Fruit fly (Drosophila melanogaster) whole organism, embryonic: ENCODE data around the gene Mlp84B.

Experiments
- Bgb ChIP-seq: fragments of 200-800 bp; sonication (Bioruptor generic); IDR thresholded peaks from 2 replicates; pipeline ENCODE4 v1.3.6; 2022; ENCODE audit warnings: missing biosample characterization, missing genetic modification characterization; ENCODE audit not compliant: partially characterized antibody
- CG11695 ChIP-seq: fragments of 200-800 bp; sonication (Bioruptor generic); IDR thresholded peaks from 3 replicates; pipeline ENCODE4 v1.3.6; 2022; ENCODE audit warnings: missing biosample characterization, missing genetic modification characterization
- CG12391 ChIP-seq: fragments of 200-800 bp; sonication (Bioruptor generic); optimal IDR thresholded peaks from 3 replicates; lab custom pipeline; 2018; ENCODE audit warnings: missing biosample characterization, mild to moderate bottlenecking, missing genetic modification characterization, moderate library complexity
- CG12744 ChIP-seq: fragments of 200-800 bp; sonication (Bioruptor generic); optimal IDR thresholded peaks from 2 replicates; lab custom pipeline; 2016; ENCODE audit warnings: missing biosample characterization, missing genetic modification characterization
- CG13775 ChIP-seq: fragments of 200-800 bp; sonication (Bioruptor generic); optimal IDR thresholded peaks from 3 replicates; lab custom pipeline; 2017; ENCODE audit warnings: missing biosample characterization, mild to moderate bottlenecking, missing genetic modification characterization
- CG15073 ChIP-seq: fragments of 200-800 bp; sonication (Bioruptor generic); optimal IDR thresholded peaks from 2 replicates; lab custom pipeline; 2016; ENCODE audit warnings: missing biosample characterization, missing genetic modification characterization
- CG15696 ChIP-seq: fragments of 200-800 bp; sonication (Bioruptor generic); optimal IDR thresholded peaks from 2 replicates; lab custom pipeline; 2019; ENCODE audit warnings: missing biosample characterization, mild to moderate bottlenecking, missing genetic modification characterization, moderate library complexity
- CG17912 ChIP-seq: fragments of 200-800 bp; sonication (Bioruptor generic); optimal IDR thresholded peaks from 2 replicates; lab custom pipeline; 2018; ENCODE audit warnings: missing biosample characterization, mild to moderate bottlenecking, missing genetic modification characterization
- CG18476 ChIP-seq: fragments of 200-800 bp; sonication (Bioruptor generic); optimal IDR thresholded peaks from 2 replicates; lab custom pipeline; 2016; ENCODE audit warnings: missing biosample characterization, mild to moderate bottlenecking, missing genetic modification characterization
- CG2129 ChIP-seq: fragments of 200-800 bp; sonication (Bioruptor generic); IDR thresholded peaks from 2 replicates; pipeline ENCODE4 v1.3.6; 2022; ENCODE audit warnings: missing biosample characterization, missing genetic modification characterization; ENCODE audit not compliant: partially characterized antibody
- CG2678 ChIP-seq: fragments of 200-800 bp; sonication (Bioruptor generic); optimal IDR thresholded peaks from 3 replicates; lab custom pipeline; 2019; ENCODE audit warnings: missing biosample characterization, mild to moderate bottlenecking, missing genetic modification characterization, moderate library complexity
- CG33557 ChIP-seq: fragments of 200-800 bp; sonication (Bioruptor generic); optimal IDR thresholded peaks from 2 replicates; lab custom pipeline; 2019; ENCODE audit warnings: missing biosample characterization, mild to moderate bottlenecking, missing genetic modification characterization, moderate library complexity
- CG42726 ChIP-seq: fragments of 200-800 bp; sonication (Bioruptor generic); IDR thresholded peaks from 2 replicates; pipeline ENCODE4 v1.3.6; 2022; ENCODE audit warnings: missing biosample characterization, missing genetic modification characterization; ENCODE audit not compliant: partially characterized antibody
- CG4282 ChIP-seq: fragments of 200-800 bp; sonication (Bioruptor generic); optimal IDR thresholded peaks from 2 replicates; lab custom pipeline; 2016; ENCODE audit warnings: missing biosample characterization, missing genetic modification characterization
- CG4820 ChIP-seq: fragments of 200-800 bp; sonication (Bioruptor generic); optimal IDR thresholded peaks from 3 replicates; lab custom pipeline; 2016; ENCODE audit warnings: missing biosample characterization, missing genetic modification characterization
- CG6689 ChIP-seq: fragments of 200-800 bp; sonication (Bioruptor generic); IDR thresholded peaks from 2 replicates; pipeline ENCODE4 v1.3.6; 2022; ENCODE audit warnings: missing biosample characterization, missing genetic modification characterization
- CG7839 ChIP-seq: fragments of 200-800 bp; sonication (Bioruptor generic); optimal IDR thresholded peaks from 3 replicates; lab custom pipeline; 2018; ENCODE audit warnings: missing biosample characterization, mild to moderate bottlenecking, missing genetic modification characterization, moderate library complexity
- CG8281 ChIP-seq: fragments of 200-800 bp; sonication (Bioruptor generic); optimal IDR thresholded peaks from 2 replicates; lab custom pipeline; 2018; ENCODE audit warnings: missing biosample characterization, mild to moderate bottlenecking, missing genetic modification characterization, moderate library complexity
- CG8290 ChIP-seq, 3 experiments: fragments of 200-800 bp; sonication (Bioruptor generic); optimal IDR thresholded peaks; 2 replicates each; lab custom pipeline; 2016 to 2019; ENCODE audit warnings: missing biosample characterization in 3 of 3, missing genetic modification characterization in 3 of 3, mild to moderate bottlenecking in 2 of 3, moderate library complexity in 1 of 3
- CG9797 ChIP-seq: fragments of 200-800 bp; sonication (Bioruptor generic); optimal IDR thresholded peaks from 3 replicates; lab custom pipeline; 2018; ENCODE audit warnings: missing biosample characterization, mild to moderate bottlenecking, missing genetic modification characterization
- CG9932 ChIP-seq: fragments of 200-800 bp; sonication (Bioruptor generic); IDR thresholded peaks from 2 replicates; pipeline ENCODE4 v1.3.6; 2022; ENCODE audit warnings: missing biosample characterization, missing genetic modification characterization
- Dad ChIP-seq: fragments of 200-800 bp; sonication (Bioruptor generic); optimal IDR thresholded peaks from 3 replicates; lab custom pipeline; 2016; ENCODE audit warnings: missing biosample characterization, missing genetic modification characterization
- Deaf1 ChIP-seq: fragments of 200-800 bp; optimal IDR thresholded peaks from 3 replicates; lab custom pipeline; 2019; ENCODE audit warnings: missing biosample characterization, mild to moderate bottlenecking, missing genetic modification characterization, moderate library complexity
- Dp ChIP-seq: fragments of 200-800 bp; sonication (Bioruptor generic); optimal IDR thresholded peaks from 2 replicates; lab custom pipeline; 2018; ENCODE audit warnings: missing biosample characterization, mild to moderate bottlenecking, missing genetic modification characterization, moderate library complexity
- ERR ChIP-seq: fragments of 200-800 bp; sonication (Bioruptor generic); optimal IDR thresholded peaks from 2 replicates; lab custom pipeline; 2016; ENCODE audit warnings: missing biosample characterization, missing genetic modification characterization
- GATAe ChIP-seq: fragments of 200-800 bp; sonication (Bioruptor generic); conservative IDR thresholded peaks from 2 replicates; pipeline ENCODE4 v1.3.6; 2022; ENCODE audit warnings: missing biosample characterization, missing genetic modification characterization
- HmgD ChIP-seq: fragments of 200-800 bp; sonication (Bioruptor generic); optimal IDR thresholded peaks from 3 replicates; lab custom pipeline; 2016; ENCODE audit warnings: missing biosample characterization, missing genetic modification characterization
- Hr39 ChIP-seq: fragments of >200 bp; optimal IDR thresholded peaks from 2 replicates; lab custom pipeline; 2017
- Jarid2 ChIP-seq: fragments of 200-800 bp; sonication (Bioruptor generic); optimal IDR thresholded peaks from 3 replicates; lab custom pipeline; 2017; ENCODE audit warnings: mild to moderate bottlenecking, missing biosample characterization, missing genetic modification reagents, missing genetic modification characterization
- MTF-1 ChIP-seq: fragments of 200-800 bp; sonication (Bioruptor generic); optimal IDR thresholded peaks from 2 replicates; lab custom pipeline; 2018; ENCODE audit warnings: missing biosample characterization, mild to moderate bottlenecking, missing genetic modification characterization, borderline replicate concordance
- Meics ChIP-seq: fragments of 200-800 bp; sonication (Bioruptor generic); optimal IDR thresholded peaks from 2 replicates; lab custom pipeline; 2017; ENCODE audit warnings: missing biosample characterization, mild to moderate bottlenecking, missing genetic modification characterization
- Myb ChIP-seq: fragments of 200-800 bp; sonication (Bioruptor generic); optimal IDR thresholded peaks from 2 replicates; lab custom pipeline; 2016; ENCODE audit warnings: missing biosample characterization, missing genetic modification characterization
- Oaz ChIP-seq: fragments of 200-800 bp; sonication (Bioruptor generic); IDR thresholded peaks from 2 replicates; pipeline ENCODE4 v1.3.6; 2022; ENCODE audit warnings: missing biosample characterization, missing genetic modification characterization
- Sox102F ChIP-seq: fragments of 200-800 bp; sonication (Bioruptor generic); optimal IDR thresholded peaks from 2 replicates; lab custom pipeline; 2018; ENCODE audit warnings: missing biosample characterization, mild to moderate bottlenecking, missing genetic modification characterization, moderate library complexity
- bsh ChIP-seq, 2 experiments: fragments of 200-800 bp; sonication (Bioruptor generic); optimal IDR thresholded peaks; 2 replicates each; lab custom pipeline; 2017 to 2018; ENCODE audit warnings: mild to moderate bottlenecking in 2 of 2, missing biosample characterization in 2 of 2, missing genetic modification characterization in 2 of 2, moderate library complexity in 1 of 2
- dmrt99B ChIP-seq: fragments of 200-800 bp; sonication (Bioruptor generic); optimal IDR thresholded peaks from 2 replicates; lab custom pipeline; 2018; ENCODE audit warnings: missing biosample characterization, mild to moderate bottlenecking, missing genetic modification characterization, moderate library complexity
- emc ChIP-seq: fragments of 200-800 bp; sonication (Bioruptor generic); optimal IDR thresholded peaks from 2 replicates; lab custom pipeline; 2016; ENCODE audit warnings: missing biosample characterization, missing genetic modification characterization
- ftz-f1 ChIP-seq: fragments of 200-800 bp; sonication (Bioruptor generic); optimal IDR thresholded peaks from 2 replicates; lab custom pipeline; 2016; ENCODE audit warnings: missing biosample characterization, missing genetic modification characterization
- grau ChIP-seq: fragments of 200-800 bp; optimal IDR thresholded peaks from 3 replicates; lab custom pipeline; 2019; ENCODE audit warnings: missing biosample characterization, mild to moderate bottlenecking, missing genetic modification characterization, moderate library complexity
- gt ChIP-seq: fragments of 200-800 bp; sonication (Bioruptor generic); IDR thresholded peaks from 2 replicates; pipeline ENCODE4 v1.3.6; 2022; ENCODE audit warnings: missing biosample characterization, missing genetic modification characterization
- hkb ChIP-seq, 2 experiments: fragments of 200-800 bp in 1 of 2; fragments of >200 bp in 1 of 2; sonication (Bioruptor generic) in 1 of 2; IDR thresholded peaks in 1 of 2; optimal IDR thresholded peaks in 1 of 2; 2 replicates each; pipeline versions ENCODE4 v1.3.6 to Lab custom; 2017 to 2022; ENCODE audit warnings: missing biosample characterization in 1 of 2, missing genetic modification characterization in 1 of 2
- hth ChIP-seq: fragments of >200 bp; optimal IDR thresholded peaks from 2 replicates; lab custom pipeline; 2017; ENCODE audit warnings: inconsistent platforms
- luna ChIP-seq: fragments of 200-800 bp; sonication (Bioruptor generic); optimal IDR thresholded peaks from 2 replicates; lab custom pipeline; 2016; ENCODE audit warnings: missing biosample characterization, missing genetic modification characterization
- p53 ChIP-seq: fragments of 200-800 bp; sonication (Bioruptor generic); optimal IDR thresholded peaks from 2 replicates; lab custom pipeline; 2016; ENCODE audit warnings: missing biosample characterization, missing genetic modification characterization
- pfk ChIP-seq: fragments of 200-800 bp; sonication (Bioruptor generic); optimal IDR thresholded peaks from 2 replicates; lab custom pipeline; 2018; ENCODE audit warnings: missing biosample characterization, mild to moderate bottlenecking, missing genetic modification characterization, moderate library complexity
- pita ChIP-seq: fragments of 200-800 bp; sonication (Bioruptor generic); optimal IDR thresholded peaks from 2 replicates; lab custom pipeline; 2017; ENCODE audit warnings: missing biosample characterization, mild to moderate bottlenecking, missing genetic modification characterization
- sim ChIP-seq: fragments of 200-800 bp; sonication (Bioruptor generic); IDR thresholded peaks from 2 replicates; pipeline ENCODE4 v1.3.6; 2022; ENCODE audit warnings: missing biosample characterization, missing genetic modification characterization
- stwl ChIP-seq: fragments of 200-800 bp; sonication (Bioruptor generic); optimal IDR thresholded peaks from 3 replicates; lab custom pipeline; 2018; ENCODE audit warnings: missing biosample characterization, mild to moderate bottlenecking, missing genetic modification characterization, moderate library complexity
- tap ChIP-seq: fragments of 200-800 bp; optimal IDR thresholded peaks from 3 replicates; lab custom pipeline; 2019; ENCODE audit warnings: missing biosample characterization, mild to moderate bottlenecking, missing genetic modification characterization, moderate library complexity
- zen2 ChIP-seq: fragments of 200-800 bp; sonication (Bioruptor generic); IDR thresholded peaks from 3 replicates; pipeline ENCODE4 v1.3.6; 2022; ENCODE audit warnings: missing biosample characterization, missing genetic modification characterization; ENCODE audit not compliant: partially characterized antibody

The Mlp84B gene

DNA sequence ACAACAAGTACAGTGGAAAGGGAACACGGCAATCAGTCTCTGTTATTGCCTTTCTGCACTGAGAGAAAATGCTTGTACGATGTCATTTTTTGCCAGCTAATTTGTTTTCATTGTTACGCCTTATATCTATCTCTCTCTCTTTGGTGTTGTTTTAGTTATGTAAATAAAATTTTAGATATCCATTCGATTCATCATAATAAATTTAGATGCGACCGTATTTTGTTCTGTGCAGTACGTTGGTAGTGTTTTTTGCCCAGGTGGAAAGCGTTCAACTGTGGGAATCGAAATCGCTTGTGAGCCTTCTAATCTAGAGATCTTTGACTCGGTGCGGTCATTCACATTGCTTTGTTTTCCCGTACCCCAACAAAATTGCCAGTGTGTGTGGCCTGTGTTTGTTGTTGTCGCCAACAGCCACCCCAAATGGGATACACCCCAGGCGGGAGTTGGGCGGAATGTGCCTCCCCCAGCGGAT lies 41.8 kb downstream of the Mlp84B start (continued):
- TF ChIP-seq gt (GFP tag; lab: Robert Waterston, UW), result no peak
- TF ChIP-seq CG12391 (tag; lab: Kevin White, UChicago), result peak; percentile 91
- peak; percentile 91 for TF ChIP-seq Meics (GFP tag; lab: Kevin White, UChicago)
- TF ChIP-seq sim, result no peak
- TF ChIP-seq Dp (GFP tag; lab: Kevin White, UChicago), result no peak
- peak; percentile 65 for TF ChIP-seq CG8281
- TF ChIP-seq CG9932 (GFP tag; lab: Robert Waterston, UW), result no peak
- peak; percentile 89 for TF ChIP-seq grau (tag; lab: Kevin White, UChicago)
- TF ChIP-seq p53 (GFP tag; lab: Kevin White, UChicago), result peak; percentile 47
- TF ChIP-seq Dad (GFP tag; lab: Kevin White, UChicago), result peak; percentile 86
- peak; percentile 74 for TF ChIP-seq luna
- TF ChIP-seq CG8290 (GFP tag; optimal IDR thresholded peaks at IDR 0.05; lab: Kevin White, UChicago), result peak; percentile 72
- peak; percentile 23 to 79 for TF ChIP-seq CG8290 (tag; optimal IDR thresholded peaks at IDR 0.05; lab: Kevin White, UChicago)
- TF ChIP-seq CG11695 (GFP tag; lab: Robert Waterston, UW), result no peak
- TF ChIP-seq HmgD, result peak; percentile 54
- TF ChIP-seq pita, result no peak
- no peak for TF ChIP-seq CG2129 (GFP tag; lab: Robert Waterston, UW)
- no peak for TF ChIP-seq GATAe (GFP tag; lab: Robert Waterston, UW)
- peak; percentile 88 for TF ChIP-seq CG12744 (GFP tag; lab: Kevin White, UChicago)
- TF ChIP-seq MTF-1 (GFP tag; lab: Kevin White, UChicago), result peak; percentile 70
- peak; percentile 87 for TF ChIP-seq CG13775 (GFP tag; lab: Kevin White, UChicago)
- peak; percentile 82 for TF ChIP-seq CG15696
- no peak for TF ChIP-seq ftz-f1 (GFP tag; lab: Kevin White, UChicago)
- TF ChIP-seq Myb, result peak; percentile 68
- no peak for TF ChIP-seq CG9797
- TF ChIP-seq zen2 (GFP tag; lab: Robert Waterston, UW), result no peak
- TF ChIP-seq Hr39 (lab: Kevin White, UChicago), result no peak
- peak; percentile 89 for TF ChIP-seq CG18476 (GFP tag; lab: Kevin White, UChicago)
- TF ChIP-seq bsh (GFP tag; optimal IDR thresholded peaks at IDR 0.05; lab: Kevin White, UChicago), result peak; percentile 63 to 93
- peak; percentile 88 for TF ChIP-seq CG4820 (GFP tag; lab: Kevin White, UChicago)
- TF ChIP-seq Jarid2 (GFP tag; lab: Kevin White, UChicago), result peak; percentile 54
- peak; percentile 91 for TF ChIP-seq Sox102F
- no peak for TF ChIP-seq CG6689
- peak; percentile 34 for TF ChIP-seq CG15073 (GFP tag; lab: Kevin White, UChicago)
- no peak for TF ChIP-seq CG17912
- TF ChIP-seq CG33557 (GFP tag; lab: Kevin White, UChicago), result peak; percentile 65
- peak; percentile 75 for TF ChIP-seq emc (GFP tag; lab: Kevin White, UChicago)
- TF ChIP-seq CG7839 (tag; lab: Kevin White, UChicago), result peak; percentile 93
- TF ChIP-seq tap (tag; lab: Kevin White, UChicago), result peak; percentile 90
- peak; percentile 92 for TF ChIP-seq ERR
- no peak for TF ChIP-seq Oaz (GFP tag; lab: Robert Waterston, UW)
- no peak for TF ChIP-seq hkb (optimal IDR thresholded peaks at IDR 0.05; lab: Kevin White, UChicago)
- no peak for TF ChIP-seq hkb (GFP tag; IDR thresholded peaks at IDR 0.05; lab: Robert Waterston, UW)
- no peak for TF ChIP-seq hth (lab: Kevin White, UChicago)
- TF ChIP-seq CG2678 (tag; lab: Kevin White, UChicago), result peak; percentile 94
- no peak for TF ChIP-seq CG42726 (GFP tag; lab: Robert Waterston, UW)
- TF ChIP-seq pfk (GFP tag; lab: Kevin White, UChicago), result peak; percentile 29
- no peak for TF ChIP-seq Bgb (GFP tag; lab: Robert Waterston, UW)
- TF ChIP-seq Deaf1 (tag; lab: Kevin White, UChicago), result peak; percentile 66
- peak; percentile 94 for TF ChIP-seq dmrt99B (tag; lab: Kevin White, UChicago)
- peak; percentile 34 for TF ChIP-seq stwl (tag; lab: Kevin White, UChicago)
- peak; percentile 78 for TF ChIP-seq CG4282 (GFP tag; lab: Kevin White, UChicago)
